Worm (Caenorhabditis elegans) whole organism, L2 larva: ENCODE measurements around the gene obr-2.

Experiments
- ama-1 ChIP-seq: fragments of 150-350 bp; optimal IDR thresholded peaks from 2 replicates; lab custom pipeline; 2018; ENCODE audit warnings: inconsistent platforms
- elt-1 ChIP-seq: fragments of 150-350 bp; optimal IDR thresholded peaks from 2 replicates; lab custom pipeline; 2014; ENCODE audit warnings: missing biosample characterization, missing genetic modification characterization
- nhr-12 ChIP-seq: fragments of 150-350 bp; optimal IDR thresholded peaks from 2 replicates; lab custom pipeline; 2014; ENCODE audit warnings: missing biosample characterization, missing genetic modification characterization
- snpc-4 ChIP-seq: fragments of 150-350 bp; optimal IDR thresholded peaks from 2 replicates; lab custom pipeline; 2014; ENCODE audit warnings: missing biosample characterization, missing genetic modification characterization
- unc-62 ChIP-seq: fragments of 150-350 bp; optimal IDR thresholded peaks from 2 replicates; lab custom pipeline; 2014; ENCODE audit warnings: missing biosample characterization, missing genetic modification reagents, missing genetic modification characterization
- ztf-4 ChIP-seq: fragments of 150-350 bp; optimal IDR thresholded peaks from 2 replicates; lab custom pipeline; 2014; ENCODE audit warnings: missing biosample characterization, missing genetic modification characterization

DNA sequence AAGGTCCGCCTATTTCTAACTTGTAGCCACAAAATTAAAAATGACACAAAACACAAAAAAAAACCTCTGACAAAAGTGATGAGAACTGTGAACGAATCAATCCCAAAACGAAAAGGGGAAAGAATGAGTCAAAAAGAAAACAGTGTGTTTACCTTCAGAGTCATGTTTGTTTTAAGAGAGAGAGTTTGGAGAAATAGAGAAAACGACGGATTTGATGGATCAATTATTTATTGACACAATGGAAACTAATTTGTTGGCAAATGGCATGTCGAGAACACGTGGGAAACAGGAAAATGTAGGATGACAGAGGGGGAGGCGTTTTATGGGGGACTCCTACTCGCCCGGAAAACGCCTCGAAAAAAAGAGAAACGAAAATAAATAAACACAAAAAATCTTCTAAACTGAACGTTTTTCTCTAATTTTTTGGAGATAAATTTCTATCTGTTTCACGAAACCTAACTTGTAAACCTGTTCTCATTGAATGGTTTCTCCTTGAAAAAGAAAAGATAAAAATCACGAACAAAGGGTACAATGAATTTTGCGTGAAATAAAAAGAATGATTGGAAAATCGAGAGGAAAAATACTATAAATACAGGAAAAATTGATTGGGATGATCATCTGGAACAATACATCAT lies 2.8 kb upstream of the obr-2 start:
- TF ChIP-seq elt-1 (tag; lab: Kevin White, UChicago) (no peak), ztf-4 (no peak), nhr-12 (tag; lab: Kevin White, UChicago) (no peak), snpc-4 (tag; lab: Kevin White, UChicago) (no peak), ama-1 (no peak), unc-62 (GFP tag; lab: Kevin White, UChicago) (no peak)
